Worm (Caenorhabditis elegans) whole organism, young adult: Measurements from ENCODE around the gene col-108.

Source experiments
- B0019.2 ChIP-seq: fragments of 200-800 bp; sonication (Bioruptor generic); conservative IDR thresholded peaks from 2 replicates; pipeline ENCODE4 v1.3.6; 2022; ENCODE audit warnings: missing genetic modification reagents, missing genetic modification characterization, missing compliant biosample characterization
- B0261.1 ChIP-seq: sonication (generic microtip); optimal IDR thresholded peaks from 2 replicates; lab custom pipeline; 2016; ENCODE audit warnings: mild to moderate bottlenecking, missing genetic modification characterization, moderate library complexity, missing compliant biosample characterization
- B0336.3 ChIP-seq: fragments of 200-800 bp; sonication (Bioruptor generic); IDR thresholded peaks from 2 replicates; pipeline ENCODE4 v1.3.6; 2022; ENCODE audit warnings: missing genetic modification characterization, missing compliant biosample characterization
- C17E4.6 ChIP-seq: fragments of 200-800 bp; sonication (Bioruptor generic); IDR thresholded peaks from 2 replicates; pipeline ENCODE4 v1.3.6; 2022; ENCODE audit warnings: missing genetic modification reagents, missing genetic modification characterization, missing compliant biosample characterization
- F22D6.2 ChIP-seq: sonication (generic microtip); optimal IDR thresholded peaks from 2 replicates; lab custom pipeline; 2016; ENCODE audit warnings: mild to moderate bottlenecking, missing genetic modification characterization, missing compliant biosample characterization
- F23B12.7 ChIP-seq: sonication (generic microtip); optimal IDR thresholded peaks from 2 replicates; lab custom pipeline; 2017; ENCODE audit warnings: missing genetic modification characterization, mild to moderate bottlenecking, missing compliant biosample characterization, antibody characterized with exemption, moderate library complexity; ENCODE audit not compliant: insufficient read depth
- F33H1.4 ChIP-seq: fragments of 200-800 bp; sonication (Bioruptor generic); IDR thresholded peaks from 2 replicates; pipeline ENCODE4 v1.3.6; 2022; ENCODE audit warnings: missing genetic modification reagents, missing genetic modification characterization, missing compliant biosample characterization
- F39B2.1 ChIP-seq: fragments of 200-800 bp; sonication (Bioruptor generic); IDR thresholded peaks from 2 replicates; pipeline ENCODE4 v1.3.6; 2022; ENCODE audit warnings: missing genetic modification reagents, missing genetic modification characterization, missing compliant biosample characterization
- F52B5.7 ChIP-seq: sonication (generic microtip); optimal IDR thresholded peaks from 2 replicates; lab custom pipeline; 2016; ENCODE audit warnings: mild to moderate bottlenecking, missing genetic modification characterization, missing compliant biosample characterization
- F55B11.4 ChIP-seq: sonication (generic microtip); optimal IDR thresholded peaks from 2 replicates; lab custom pipeline; 2016; ENCODE audit warnings: missing compliant biosample characterization, missing genetic modification characterization, borderline replicate concordance; ENCODE audit not compliant: insufficient read depth
- Y53G8AR.9 ChIP-seq: fragments of 200-800 bp; sonication (Bioruptor generic); conservative IDR thresholded peaks from 2 replicates; pipeline ENCODE4 v1.3.6; 2022; ENCODE audit warnings: missing genetic modification reagents, missing genetic modification characterization, missing compliant biosample characterization
- Y95B8A.8 ChIP-seq: fragments of 200-800 bp; sonication (Bioruptor generic); IDR thresholded peaks from 2 replicates; pipeline ENCODE4 v1.3.6; 2022; ENCODE audit warnings: missing genetic modification reagents, missing genetic modification characterization, missing compliant biosample characterization
- aptf-2 ChIP-seq: fragments of 200-800 bp; sonication (Bioruptor generic); conservative IDR thresholded peaks from 2 replicates; pipeline ENCODE4 v1.3.6; 2022; ENCODE audit warnings: missing genetic modification reagents, missing genetic modification characterization, missing compliant biosample characterization
- attf-3 ChIP-seq: fragments of 200-800 bp; sonication (Bioruptor generic); conservative IDR thresholded peaks from 2 replicates; pipeline ENCODE4 v1.3.6; 2022; ENCODE audit warnings: missing genetic modification reagents, missing genetic modification characterization, missing compliant biosample characterization
- attf-5 ChIP-seq: fragments of 200-800 bp; sonication (Bioruptor generic); optimal IDR thresholded peaks from 2 replicates; lab custom pipeline; 2018; ENCODE audit warnings: mild to moderate bottlenecking, missing genetic modification characterization, missing compliant biosample characterization
- bed-1 ChIP-seq: fragments of 200-800 bp; sonication (Bioruptor generic); IDR thresholded peaks from 2 replicates; pipeline ENCODE4 v1.3.6; 2022; ENCODE audit warnings: missing genetic modification reagents, missing genetic modification characterization, missing compliant biosample characterization
- bed-2 ChIP-seq: fragments of 200-800 bp; sonication (Bioruptor generic); IDR thresholded peaks from 2 replicates; pipeline ENCODE4 v1.3.6; 2022; ENCODE audit warnings: missing genetic modification reagents, missing genetic modification characterization, missing compliant biosample characterization
- ceh-100 ChIP-seq: fragments of 200-800 bp; sonication (Bioruptor generic); IDR thresholded peaks from 2 replicates; pipeline ENCODE4 v1.3.6; 2022; ENCODE audit warnings: missing genetic modification reagents, missing genetic modification characterization, missing compliant biosample characterization
- ceh-79 ChIP-seq: sonication (generic microtip); optimal IDR thresholded peaks from 2 replicates; lab custom pipeline; 2017; ENCODE audit warnings: mild to moderate bottlenecking, missing genetic modification characterization, missing compliant biosample characterization
- ceh-91 ChIP-seq: fragments of 200-800 bp; sonication (Bioruptor generic); IDR thresholded peaks from 2 replicates; pipeline ENCODE4 v1.3.6; 2022; ENCODE audit warnings: missing genetic modification reagents, missing genetic modification characterization, missing compliant biosample characterization
- chd-7 ChIP-seq: sonication (generic microtip); optimal IDR thresholded peaks from 2 replicates; lab custom pipeline; 2016; ENCODE audit warnings: mild to moderate bottlenecking, missing genetic modification characterization, moderate library complexity, missing compliant biosample characterization
- die-1 ChIP-seq: sonication (generic microtip); optimal IDR thresholded peaks from 2 replicates; lab custom pipeline; 2016; ENCODE audit warnings: missing genotype, mild to moderate bottlenecking, missing genetic modification characterization, missing compliant biosample characterization
- dox-1 ChIP-seq: fragments of 200-800 bp; sonication (Bioruptor generic); IDR thresholded peaks from 2 replicates; pipeline ENCODE4 v1.3.6; 2022; ENCODE audit warnings: missing genetic modification reagents, missing genetic modification characterization, missing compliant biosample characterization
- dpl-1 ChIP-seq: fragments of 150-350 bp; optimal IDR thresholded peaks from 2 replicates; lab custom pipeline; 2014; ENCODE audit warnings: missing biosample characterization, missing genetic modification reagents, missing genetic modification characterization
- efl-1 ChIP-seq: fragments of 150-350 bp; optimal IDR thresholded peaks from 2 replicates; lab custom pipeline; 2014; ENCODE audit warnings: missing biosample characterization, missing genetic modification reagents, missing genetic modification characterization
- egrh-3 ChIP-seq: fragments of 200-800 bp; sonication (Bioruptor generic); IDR thresholded peaks from 2 replicates; pipeline ENCODE4 v1.3.6; 2022; ENCODE audit warnings: missing genetic modification reagents, missing genetic modification characterization, missing compliant biosample characterization
- ekl-4 ChIP-seq: fragments of 200-800 bp; sonication (Bioruptor generic); IDR thresholded peaks from 2 replicates; pipeline ENCODE4 v1.3.6; 2022; ENCODE audit warnings: missing genetic modification reagents, missing genetic modification characterization, missing compliant biosample characterization
- ets-4 ChIP-seq: fragments of 200-800 bp; sonication (Bioruptor generic); optimal IDR thresholded peaks from 2 replicates; lab custom pipeline; 2018; ENCODE audit warnings: mild to moderate bottlenecking, missing genetic modification characterization, missing compliant biosample characterization
- him-1 ChIP-seq: sonication (generic microtip); optimal IDR thresholded peaks from 2 replicates; lab custom pipeline; 2016; ENCODE audit warnings: missing genotype, missing genetic modification reagents, missing genetic modification characterization, missing compliant biosample characterization
- lag-1 ChIP-seq: fragments of 200-800 bp; sonication (Bioruptor generic); IDR thresholded peaks from 2 replicates; pipeline ENCODE4 v1.3.6; 2022; ENCODE audit warnings: missing genetic modification reagents, missing genetic modification characterization, missing compliant biosample characterization
- lin-35 ChIP-seq, 3 experiments: fragments of 150-350 bp in 2 of 3; sonication (generic microtip) in 1 of 3; optimal IDR thresholded peaks; 2 replicates each; lab custom pipeline; 2014 to 2018; ENCODE audit warnings: missing biosample characterization in 3 of 3, missing genetic modification characterization in 3 of 3, missing genetic modification reagents in 3 of 3
- lir-1 ChIP-seq: fragments of 200-800 bp; sonication (Bioruptor generic); conservative IDR thresholded peaks from 2 replicates; pipeline ENCODE4 v1.3.6; 2022; ENCODE audit warnings: missing genetic modification reagents, missing genetic modification characterization, missing compliant biosample characterization
- lsy-27 ChIP-seq: sonication (generic microtip); optimal IDR thresholded peaks from 2 replicates; lab custom pipeline; 2017; ENCODE audit warnings: missing genetic modification characterization, mild to moderate bottlenecking, missing compliant biosample characterization, antibody characterized with exemption, missing genotype, borderline replicate concordance; ENCODE audit not compliant: insufficient read depth
- madf-10 ChIP-seq: sonication (generic microtip); optimal IDR thresholded peaks from 2 replicates; lab custom pipeline; 2016; ENCODE audit warnings: mild to moderate bottlenecking, missing genetic modification characterization, missing compliant biosample characterization
- madf-6 ChIP-seq: fragments of 200-800 bp; sonication (Bioruptor generic); IDR thresholded peaks from 2 replicates; pipeline ENCODE4 v1.3.6; 2022; ENCODE audit warnings: missing genetic modification reagents, missing genetic modification characterization, missing compliant biosample characterization
- mes-4 ChIP-seq: sonication (generic microtip); optimal IDR thresholded peaks from 2 replicates; lab custom pipeline; 2016; ENCODE audit warnings: missing genotype, missing genetic modification characterization, missing compliant biosample characterization
- pha-4 ChIP-seq: fragments of 150-350 bp; sonication (generic microtip); optimal IDR thresholded peaks from 2 replicates; lab custom pipeline; 2014; ENCODE audit warnings: missing biosample characterization, missing genetic modification reagents, missing genetic modification characterization
- rec-8 ChIP-seq, 2 experiments: sonication (generic microtip); optimal IDR thresholded peaks; 2 replicates each; lab custom pipeline; 2016; ENCODE audit warnings: mild to moderate bottlenecking in 2 of 2, missing genetic modification characterization in 2 of 2, missing genetic modification reagents in 2 of 2, missing genotype in 2 of 2, missing biosample characterization in 1 of 2, missing compliant biosample characterization in 1 of 2, moderate library complexity in 1 of 2
- repo-1 ChIP-seq: sonication (generic microtip); optimal IDR thresholded peaks from 2 replicates; lab custom pipeline; 2017; ENCODE audit warnings: mild to moderate bottlenecking, missing genetic modification characterization, missing compliant biosample characterization
- sea-2 ChIP-seq: fragments of 200-800 bp; sonication (Bioruptor generic); IDR thresholded peaks from 2 replicates; pipeline ENCODE4 v1.3.6; 2022; ENCODE audit warnings: missing genetic modification characterization, missing compliant biosample characterization
- snpc-3.4 ChIP-seq: sonication (generic microtip); optimal IDR thresholded peaks from 2 replicates; lab custom pipeline; 2017; ENCODE audit warnings: missing genetic modification characterization, mild to moderate bottlenecking, missing compliant biosample characterization, antibody characterized with exemption, moderate library complexity, missing genotype, missing genetic modification reagents
- snpc-4 ChIP-seq, 5 experiments: fragments of 150-350 bp in 1 of 5; sonication (generic microtip) in 4 of 5; optimal IDR thresholded peaks; 2 replicates each; lab custom pipeline; 2014 to 2018; ENCODE audit warnings: missing genetic modification characterization in 5 of 5, missing biosample characterization in 3 of 5, antibody characterized with exemption in 2 of 5, mild to moderate bottlenecking in 2 of 5, missing compliant biosample characterization in 2 of 5, missing genotype in 2 of 5, moderate library complexity in 2 of 5, missing genetic modification reagents in 1 of 5
- tbp1 ChIP-seq: fragments of 200-800 bp; sonication (Bioruptor generic); optimal IDR thresholded peaks from 2 replicates; lab custom pipeline; 2018; ENCODE audit warnings: mild to moderate bottlenecking, missing genetic modification characterization, missing compliant biosample characterization
- tlf-1 ChIP-seq: fragments of 200-800 bp; sonication (Bioruptor generic); optimal IDR thresholded peaks from 2 replicates; lab custom pipeline; 2018; ENCODE audit warnings: mild to moderate bottlenecking, missing genetic modification characterization, missing compliant biosample characterization
- unc-62 ChIP-seq: fragments of 150-350 bp; optimal IDR thresholded peaks from 2 replicates; lab custom pipeline; 2014; ENCODE audit warnings: missing biosample characterization, missing genetic modification reagents, missing genetic modification characterization
- ztf-25 ChIP-seq: fragments of 200-800 bp; sonication (Bioruptor generic); IDR thresholded peaks from 2 replicates; pipeline ENCODE4 v1.3.6; 2022; ENCODE audit warnings: missing genetic modification reagents, missing genetic modification characterization, missing compliant biosample characterization
- ztf-3 ChIP-seq: fragments of 200-800 bp; sonication (Bioruptor generic); optimal IDR thresholded peaks from 2 replicates; lab custom pipeline; 2018; ENCODE audit warnings: mild to moderate bottlenecking, missing genetic modification characterization, missing compliant biosample characterization
- ztf-6 ChIP-seq: fragments of 200-800 bp; sonication (Bioruptor generic); IDR thresholded peaks from 2 replicates; pipeline ENCODE4 v1.3.6; 2022; ENCODE audit warnings: missing genetic modification reagents, missing genetic modification characterization, missing compliant biosample characterization

The col-108 gene

DNA sequence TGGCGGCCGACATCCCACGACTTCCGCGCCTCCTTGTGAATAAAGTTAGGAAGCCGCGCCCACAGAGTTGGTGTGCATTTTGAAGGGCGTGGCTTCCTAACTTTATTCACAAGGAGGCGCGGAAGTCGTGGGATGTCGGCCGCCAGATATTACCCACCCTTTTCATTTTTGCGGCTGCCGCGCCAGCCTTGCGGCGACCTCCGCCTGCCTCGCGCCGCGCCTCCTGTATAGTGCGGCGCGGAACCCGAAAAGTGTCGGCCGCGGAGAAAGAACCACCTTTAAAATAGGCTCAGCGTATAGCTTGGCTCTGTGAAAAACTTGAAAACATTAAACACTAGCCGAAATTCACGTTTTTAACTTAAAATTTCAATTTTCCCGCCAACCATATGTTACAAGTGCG is 4.9 kb upstream of the col-108 start (continued):
- TF ChIP-seq bed-1 (no peak), snpc-4 (GFP tag; optimal IDR thresholded peaks at IDR 0.05; lab: Kevin White, UChicago) (peak; percentile 85), snpc-4 (tag; optimal IDR thresholded peaks at IDR 0.05; lab: Kevin White, UChicago) (peak; percentile 78 to 98 (median 92)), ztf-6 (GFP tag; lab: Robert Waterston, UW) (no peak), ztf-25 (no peak), attf-5 (GFP tag; lab: Kevin White, UChicago) (no peak), tbp1 (GFP tag; lab: Kevin White, UChicago) (peak; percentile 47), ztf-3 (GFP tag; lab: Kevin White, UChicago) (no peak), egrh-3 (GFP tag; lab: Robert Waterston, UW) (peak; percentile 90), B0336.3 (GFP tag; lab: Robert Waterston, UW) (peak; percentile 54), F23B12.7 (tag; lab: Kevin White, UChicago) (no peak), F22D6.2 (tag; lab: Kevin White, UChicago) (no peak), madf-10 (tag; lab: Kevin White, UChicago) (no peak), dox-1 (GFP tag; lab: Robert Waterston, UW) (peak; percentile 65; the same call in 1 of the 2 replicates), lag-1 (no peak), mes-4 (no peak), ceh-91 (GFP tag; lab: Robert Waterston, UW) (no peak), ceh-79 (no peak), chd-7 (tag; lab: Kevin White, UChicago) (no peak), him-1 (tag; lab: Kevin White, UChicago) (no peak), unc-62 (no peak), Y95B8A.8 (GFP tag; lab: Robert Waterston, UW) (no peak), bed-2 (GFP tag; lab: Robert Waterston, UW) (no peak), lin-35 (GFP tag; optimal IDR thresholded peaks at IDR 0.05; lab: Kevin White, UChicago) (no peak), madf-6 (GFP tag; lab: Robert Waterston, UW) (peak; percentile 69), efl-1 (GFP tag; lab: Kevin White, UChicago) (peak; percentile 38), rec-8 (tag; optimal IDR thresholded peaks at IDR 0.05; lab: Kevin White, UChicago) (peak in 1 of 2 experiments; percentile 15), sea-2 (no peak), lsy-27 (no peak), lir-1 (GFP tag; lab: Robert Waterston, UW) (no peak), dpl-1 (GFP tag; lab: Kevin White, UChicago) (no peak), F33H1.4 (GFP tag; lab: Robert Waterston, UW) (peak; percentile 47), pha-4 (tag; lab: Kevin White, UChicago) (no peak), Y53G8AR.9 (GFP tag; lab: Robert Waterston, UW) (no peak), C17E4.6 (GFP tag; lab: Robert Waterston, UW) (no peak), F55B11.4 (tag; lab: Kevin White, UChicago) (no peak), F52B5.7 (no peak), ceh-100 (0 out of 2 replicates have a peak, but pooled peaks have one; percentile 28), repo-1 (tag; lab: Kevin White, UChicago) (no peak), B0019.2 (GFP tag; lab: Robert Waterston, UW) (no peak), tlf-1 (GFP tag; lab: Kevin White, UChicago) (peak; percentile 9), die-1 (tag; lab: Kevin White, UChicago) (no peak), ekl-4 (GFP tag; lab: Robert Waterston, UW) (peak; percentile 62; the same call in 1 of the 2 replicates), snpc-3.4 (peak; percentile 81), B0261.1 (tag; lab: Kevin White, UChicago) (no peak), F39B2.1 (GFP tag; lab: Robert Waterston, UW) (no peak), ets-4 (no peak), aptf-2 (GFP tag; lab: Robert Waterston, UW) (no peak), attf-3 (GFP tag; lab: Robert Waterston, UW) (no peak)
